Worm (Caenorhabditis elegans) whole organism, late embryonic: Measurements from ENCODE around the gene srh-187.

ENCODE experiments used
- C08G9.2 ChIP-seq: sonication (generic microtip); optimal IDR thresholded peaks from 2 replicates; lab custom pipeline; 2016; ENCODE audit warnings: mild to moderate bottlenecking, missing genetic modification characterization, moderate library complexity, missing compliant biosample characterization
- F13H6.1 ChIP-seq: sonication (generic microtip); optimal IDR thresholded peaks from 2 replicates; lab custom pipeline; 2016; ENCODE audit warnings: missing genetic modification characterization, missing compliant biosample characterization
- K02D7.2 ChIP-seq: sonication (generic microtip); optimal IDR thresholded peaks from 2 replicates; lab custom pipeline; 2017; ENCODE audit warnings: mild to moderate bottlenecking, missing genetic modification characterization, missing compliant biosample characterization
- K09A11.1 ChIP-seq: sonication (generic microtip); optimal IDR thresholded peaks from 2 replicates; lab custom pipeline; 2017; ENCODE audit warnings: antibody characterized with exemption, mild to moderate bottlenecking, missing genetic modification characterization, missing compliant biosample characterization; ENCODE audit not compliant: insufficient read depth
- T23F11.4 ChIP-seq: fragments of 200-800 bp; sonication (Bioruptor generic); optimal IDR thresholded peaks from 2 replicates; lab custom pipeline; 2018; ENCODE audit warnings: mild to moderate bottlenecking, missing genetic modification characterization, missing compliant biosample characterization
- Y22D7AL.16 ChIP-seq: sonication (generic microtip); optimal IDR thresholded peaks from 2 replicates; lab custom pipeline; 2016; ENCODE audit warnings: missing genetic modification characterization, missing compliant biosample characterization
- ahr-1 ChIP-seq: sonication (generic microtip); optimal IDR thresholded peaks from 2 replicates; lab custom pipeline; 2016; ENCODE audit warnings: missing genetic modification characterization, missing compliant biosample characterization
- ceh-18 ChIP-seq: sonication (generic microtip); optimal IDR thresholded peaks from 2 replicates; lab custom pipeline; 2016; ENCODE audit warnings: missing genetic modification characterization, missing compliant biosample characterization
- ceh-2 ChIP-seq: sonication (generic microtip); optimal IDR thresholded peaks from 2 replicates; lab custom pipeline; 2016; ENCODE audit warnings: missing genotype, missing genetic modification characterization, missing compliant biosample characterization
- ceh-22 ChIP-seq: sonication (generic microtip); optimal IDR thresholded peaks from 2 replicates; lab custom pipeline; 2017; ENCODE audit warnings: missing biosample characterization, missing genetic modification characterization
- ceh-24 ChIP-seq: sonication (generic microtip); optimal IDR thresholded peaks from 2 replicates; lab custom pipeline; 2016; ENCODE audit warnings: mild to moderate bottlenecking, missing genetic modification characterization, missing compliant biosample characterization
- ceh-30 ChIP-seq: fragments of 150-350 bp; optimal IDR thresholded peaks from 2 replicates; lab custom pipeline; 2014; ENCODE audit warnings: missing biosample characterization, missing genetic modification characterization
- ceh-45 ChIP-seq: fragments of 200-800 bp; sonication (Bioruptor generic); IDR thresholded peaks from 2 replicates; pipeline ENCODE4 v1.3.6; 2022; ENCODE audit warnings: missing genetic modification reagents, missing genetic modification characterization, missing compliant biosample characterization
- ceh-48 ChIP-seq: sonication (generic microtip); optimal IDR thresholded peaks from 2 replicates; lab custom pipeline; 2016; ENCODE audit warnings: missing genetic modification characterization, inconsistent platforms, missing compliant biosample characterization
- ceh-6 ChIP-seq: fragments of 200-800 bp; sonication (Bioruptor generic); optimal IDR thresholded peaks from 2 replicates; lab custom pipeline; 2018; ENCODE audit warnings: mild to moderate bottlenecking, missing genetic modification characterization, missing compliant biosample characterization
- che-1 ChIP-seq: sonication (generic microtip); optimal IDR thresholded peaks from 2 replicates; lab custom pipeline; 2016; ENCODE audit warnings: mild to moderate bottlenecking, missing genetic modification characterization, missing compliant biosample characterization
- dmd-4 ChIP-seq: sonication (generic microtip); optimal IDR thresholded peaks from 2 replicates; lab custom pipeline; 2016; ENCODE audit warnings: borderline replicate concordance, missing genetic modification characterization, missing compliant biosample characterization
- dve-1 ChIP-seq: sonication (generic microtip); optimal IDR thresholded peaks from 2 replicates; lab custom pipeline; 2017; ENCODE audit warnings: antibody characterized with exemption, mild to moderate bottlenecking, missing genetic modification characterization, missing compliant biosample characterization
- elt-2 ChIP-seq: sonication (generic microtip); optimal IDR thresholded peaks from 2 replicates; lab custom pipeline; 2016; ENCODE audit warnings: missing genetic modification reagents, missing genetic modification characterization, missing compliant biosample characterization
- elt-4 ChIP-seq: sonication (generic microtip); optimal IDR thresholded peaks from 2 replicates; lab custom pipeline; 2016; ENCODE audit warnings: missing genetic modification characterization, missing compliant biosample characterization
- eyg-1 ChIP-seq: sonication (generic microtip); optimal IDR thresholded peaks from 2 replicates; lab custom pipeline; 2016; ENCODE audit warnings: missing genotype, missing genetic modification characterization, missing compliant biosample characterization
- fax-1 ChIP-seq: sonication (generic microtip); optimal IDR thresholded peaks from 2 replicates; lab custom pipeline; 2016; ENCODE audit warnings: missing genotype, missing genetic modification characterization, missing compliant biosample characterization
- fkh-10 ChIP-seq: fragments of 150-350 bp; optimal IDR thresholded peaks from 2 replicates; lab custom pipeline; 2014; ENCODE audit warnings: missing biosample characterization, missing genetic modification reagents, missing genetic modification characterization
- fkh-6 ChIP-seq: sonication (generic microtip); optimal IDR thresholded peaks from 2 replicates; lab custom pipeline; 2016; ENCODE audit warnings: missing genetic modification characterization, missing compliant biosample characterization
- gmeb-2 ChIP-seq: sonication (generic microtip); optimal IDR thresholded peaks from 2 replicates; lab custom pipeline; 2016; ENCODE audit warnings: missing genetic modification characterization, inconsistent platforms, missing compliant biosample characterization
- hlh-15 ChIP-seq: sonication (generic microtip); optimal IDR thresholded peaks from 2 replicates; lab custom pipeline; 2016; ENCODE audit warnings: missing genetic modification characterization, missing compliant biosample characterization
- hlh-30 ChIP-seq: sonication (generic microtip); optimal IDR thresholded peaks from 2 replicates; lab custom pipeline; 2017; ENCODE audit warnings: antibody characterized with exemption, missing genetic modification characterization, missing compliant biosample characterization; ENCODE audit not compliant: insufficient read depth
- madf-2 ChIP-seq: sonication (generic microtip); optimal IDR thresholded peaks from 2 replicates; lab custom pipeline; 2017; ENCODE audit warnings: missing genetic modification characterization, missing compliant biosample characterization
- mec-3 ChIP-seq: sonication (generic microtip); optimal IDR thresholded peaks from 2 replicates; lab custom pipeline; 2016; ENCODE audit warnings: borderline replicate concordance, missing genetic modification characterization, missing compliant biosample characterization
- nfya-1 ChIP-seq: sonication (generic microtip); optimal IDR thresholded peaks from 2 replicates; lab custom pipeline; 2017; ENCODE audit warnings: missing genetic modification characterization, mild to moderate bottlenecking, missing compliant biosample characterization, antibody characterized with exemption, moderate library complexity
- nhr-232 ChIP-seq: sonication (generic microtip); optimal IDR thresholded peaks from 2 replicates; lab custom pipeline; 2016; ENCODE audit warnings: missing genetic modification characterization, missing compliant biosample characterization
- pha-2 ChIP-seq: sonication (generic microtip); optimal IDR thresholded peaks from 2 replicates; lab custom pipeline; 2017; ENCODE audit warnings: mild to moderate bottlenecking, missing genetic modification characterization, missing compliant biosample characterization
- pha-4 ChIP-seq: fragments of 150-350 bp; optimal IDR thresholded peaks from 2 replicates; lab custom pipeline; 2018; ENCODE audit warnings: missing biosample characterization, missing genetic modification reagents, missing genetic modification characterization
- pqm-1 ChIP-seq: sonication (generic microtip); optimal IDR thresholded peaks from 2 replicates; lab custom pipeline; 2016; ENCODE audit warnings: missing genetic modification characterization, missing compliant biosample characterization
- pros-1 ChIP-seq: fragments of 150-350 bp; optimal IDR thresholded peaks from 2 replicates; lab custom pipeline; 2014; ENCODE audit warnings: missing biosample characterization, missing genetic modification reagents, missing genetic modification characterization
- sox-2 ChIP-seq: fragments of 200-800 bp; sonication (Bioruptor generic); IDR thresholded peaks from 2 replicates; pipeline ENCODE4 v1.3.6; 2022; ENCODE audit warnings: missing genetic modification reagents, missing genetic modification characterization, missing compliant biosample characterization
- sox-4 ChIP-seq: sonication (generic microtip); optimal IDR thresholded peaks from 2 replicates; lab custom pipeline; 2017; ENCODE audit warnings: mild to moderate bottlenecking, missing genetic modification characterization, inconsistent platforms, missing compliant biosample characterization
- syd-9 ChIP-seq: sonication (generic microtip); optimal IDR thresholded peaks from 2 replicates; lab custom pipeline; 2016; ENCODE audit warnings: mild to moderate bottlenecking, missing genetic modification characterization, moderate library complexity, missing compliant biosample characterization
- tbx-2 ChIP-seq: sonication (generic microtip); optimal IDR thresholded peaks from 2 replicates; lab custom pipeline; 2016; ENCODE audit warnings: missing genetic modification characterization, missing compliant biosample characterization
- tbx-7 ChIP-seq: sonication (generic microtip); optimal IDR thresholded peaks from 2 replicates; lab custom pipeline; 2016; ENCODE audit warnings: missing genotype, missing genetic modification characterization, missing compliant biosample characterization
- ttx-3 ChIP-seq: sonication (generic microtip); optimal IDR thresholded peaks from 2 replicates; lab custom pipeline; 2016; ENCODE audit warnings: missing genetic modification reagents, missing genetic modification characterization, missing compliant biosample characterization
- unc-3 ChIP-seq, 2 experiments: fragments of 200-800 bp in 1 of 2; sonication (Bioruptor generic) in 1 of 2; sonication (generic microtip) in 1 of 2; conservative IDR thresholded peaks in 1 of 2; optimal IDR thresholded peaks in 1 of 2; 2 replicates each; pipeline versions ENCODE4 v1.3.6 to Lab custom; 2016 to 2022; ENCODE audit warnings: missing compliant biosample characterization in 2 of 2, missing genetic modification characterization in 2 of 2, missing genetic modification reagents in 1 of 2
- unc-55 ChIP-seq: sonication (generic microtip); optimal IDR thresholded peaks from 2 replicates; lab custom pipeline; 2017; ENCODE audit warnings: missing biosample characterization, missing genetic modification reagents, missing genetic modification characterization
- unc-86 ChIP-seq: sonication (generic microtip); optimal IDR thresholded peaks from 2 replicates; lab custom pipeline; 2016; ENCODE audit warnings: missing genetic modification characterization, missing compliant biosample characterization

The srh-187 gene

ce11 chrV:7357132-7357531, 17.4 kb upstream of the srh-187 start, which contains the start of gene C03G6.6:
C03G6.6 (plus strand) TSS chrV:7357432.
- TF ChIP-seq unc-3 (GFP tag; conservative IDR thresholded peaks at IDR 0.05; lab: Robert Waterston, UW) (no peak), unc-3 (tag; optimal IDR thresholded peaks at IDR 0.05; lab: Kevin White, UChicago) (no peak), unc-86 (tag; lab: Kevin White, UChicago) (no peak), ceh-6 (GFP tag; lab: Kevin White, UChicago) (no peak), hlh-15 (tag; lab: Kevin White, UChicago) (no peak), eyg-1 (tag; lab: Kevin White, UChicago) (no peak), fax-1 (tag; lab: Kevin White, UChicago) (no peak), ceh-24 (no peak), ceh-2 (tag; lab: Kevin White, UChicago) (no peak), tbx-2 (tag; lab: Kevin White, UChicago) (no peak), elt-4 (tag; lab: Kevin White, UChicago) (no peak), nfya-1 (no peak), K02D7.2 (tag; lab: Kevin White, UChicago) (no peak), pqm-1 (no peak), dmd-4 (tag; lab: Kevin White, UChicago) (no peak)

ce11 chrV:7356684-7357083, 17.0 kb upstream of the srh-187 start, which contains the start of gene C03G6.21:
C03G6.21 (minus strand) TSS chrV:7356784.
- TF ChIP-seq ceh-22 (tag; lab: Kevin White, UChicago) (no peak), syd-9 (tag; lab: Kevin White, UChicago) (no peak), eyg-1 (tag; lab: Kevin White, UChicago) (no peak), nhr-232 (no peak), hlh-30 (tag; lab: Kevin White, UChicago) (no peak), pha-4 (no peak), Y22D7AL.16 (tag; lab: Kevin White, UChicago) (no peak), ceh-45 (GFP tag; lab: Robert Waterston, UW) (no peak), fkh-6 (tag; lab: Kevin White, UChicago) (no peak), unc-3 (GFP tag; conservative IDR thresholded peaks at IDR 0.05; lab: Robert Waterston, UW) (no peak), unc-3 (tag; optimal IDR thresholded peaks at IDR 0.05; lab: Kevin White, UChicago) (no peak), pros-1 (no peak)

DNA sequence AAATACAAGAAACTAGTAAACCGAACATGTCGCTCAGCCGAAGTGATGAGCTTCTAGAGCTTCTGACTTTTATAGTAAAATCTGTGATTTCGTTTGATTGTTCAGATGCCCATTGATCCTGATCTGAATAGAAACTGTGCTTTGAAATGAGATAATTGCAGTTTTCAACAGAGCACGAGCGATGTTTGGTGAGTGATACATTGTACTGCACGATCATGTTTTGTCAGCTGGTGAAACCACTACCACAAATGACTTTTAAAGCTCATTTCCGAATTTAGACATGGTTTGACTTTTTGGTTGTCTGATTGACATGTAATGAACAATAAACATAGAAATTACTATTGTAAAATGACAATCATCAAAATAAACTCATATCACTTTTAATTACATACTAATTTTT, 15.7 kb upstream of the srh-187 start, which contains the start of gene tag-293:
Gene tag-293, minus strand, starts transcription at position 101 of the 400 bp plus-strand sequence.
- TF ChIP-seq pha-2 (tag; lab: Kevin White, UChicago) (no peak), ttx-3 (tag; lab: Kevin White, UChicago) (no peak), K09A11.1 (tag; lab: Kevin White, UChicago) (no peak), ceh-48 (tag; lab: Kevin White, UChicago) (no peak), dmd-4 (tag; lab: Kevin White, UChicago) (no peak), unc-86 (tag; lab: Kevin White, UChicago) (no peak), sox-2 (GFP tag; lab: Robert Waterston, UW) (no peak), eyg-1 (tag; lab: Kevin White, UChicago) (no peak), ceh-24 (no peak), elt-4 (tag; lab: Kevin White, UChicago) (no peak), hlh-30 (tag; lab: Kevin White, UChicago) (no peak), nfya-1 (no peak), che-1 (no peak), pqm-1 (no peak), unc-55 (GFP tag; lab: Kevin White, UChicago) (no peak), dve-1 (no peak), ceh-30 (no peak), tbx-7 (no peak), T23F11.4 (no peak)

ce11 chrV:7353602-7354001, 13.9 kb upstream of the srh-187 start:
- TF ChIP-seq unc-86 (tag; lab: Kevin White, UChicago): no peak
- TF ChIP-seq nhr-232: no peak
- TF ChIP-seq C08G9.2 (tag; lab: Kevin White, UChicago): no peak
- no peak for TF ChIP-seq dmd-4 (tag; lab: Kevin White, UChicago)
- TF ChIP-seq pha-2 (tag; lab: Kevin White, UChicago): no peak
- TF ChIP-seq ahr-1 (tag; lab: Kevin White, UChicago): no peak
- no peak for TF ChIP-seq K09A11.1 (tag; lab: Kevin White, UChicago)
- TF ChIP-seq che-1: no peak
- TF ChIP-seq ceh-22 (tag; lab: Kevin White, UChicago): no peak
- no peak for TF ChIP-seq mec-3 (tag; lab: Kevin White, UChicago)
- TF ChIP-seq fkh-10 (GFP tag; lab: Kevin White, UChicago): no peak
- no peak for TF ChIP-seq ceh-18
- no peak for TF ChIP-seq elt-2 (tag; lab: Kevin White, UChicago)
- TF ChIP-seq F13H6.1 (tag; lab: Kevin White, UChicago): no peak
- no peak for TF ChIP-seq sox-4 (tag; lab: Kevin White, UChicago)
- TF ChIP-seq gmeb-2 (tag; lab: Kevin White, UChicago): no peak
- TF ChIP-seq madf-2 (tag; lab: Kevin White, UChicago): no peak
